Worm (Caenorhabditis elegans): ENCODE data around the gene F59A1.16.

DNA sequence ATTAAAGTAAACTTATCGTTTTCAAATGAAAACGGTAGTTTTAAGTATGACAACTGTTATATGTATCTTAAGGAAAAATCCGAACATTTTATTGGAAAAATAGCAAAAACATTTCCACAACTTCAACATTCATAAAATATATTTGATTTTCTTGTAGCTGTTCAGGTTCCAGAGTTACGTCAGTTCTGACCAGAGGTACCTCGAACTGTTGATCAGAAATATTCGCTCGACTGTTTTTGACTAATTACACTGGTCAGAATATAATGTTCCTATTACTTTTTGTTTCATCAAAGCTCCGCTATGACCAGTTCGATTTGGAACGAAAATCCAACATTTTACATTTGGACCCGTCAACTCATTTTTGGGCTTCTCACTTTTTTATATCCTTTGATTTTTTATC is 22.3 kb upstream of the F59A1.16 start, which contains the start of gene srh-31:
- TF ChIP-seq pha-4 (tag; optimal IDR thresholded peaks at IDR 0.05) (no peak), elt-1 (tag; optimal IDR thresholded peaks at IDR 0.05; ENCODE audit: borderline replicate concordance, insufficient read depth) (no peak), ceh-83 (GFP tag; optimal IDR thresholded peaks at IDR 0.05) (no peak), sptf-1 (tag; optimal IDR thresholded peaks at IDR 0.05) (no peak), ham-2 (GFP tag; optimal IDR thresholded peaks at IDR 0.05) (no peak), nhr-76 (tag; optimal IDR thresholded peaks at IDR 0.05) (no peak), unc-62 (GFP tag; optimal IDR thresholded peaks at IDR 0.05) (no peak), nhr-2 (tag; optimal IDR thresholded peaks at IDR 0.05) (no peak), mab-5 (tag; optimal IDR thresholded peaks at IDR 0.05) (no peak), lsy-2 (tag; optimal IDR thresholded peaks at IDR 0.05) (no peak), elt-3 (tag; optimal IDR thresholded peaks at IDR 0.05) (no peak), ces-1 (GFP tag; optimal IDR thresholded peaks at IDR 0.05) (no peak), blmp-1 (tag; optimal IDR thresholded peaks at IDR 0.05) (no peak), snpc-4 (tag; optimal IDR thresholded peaks at IDR 0.05) (no peak)
